Worm (Caenorhabditis elegans) whole organism, L3 larva: ENCODE results near the gene F46B3.1.

ENCODE experiments used
- ZK546.5 ChIP-seq: sonication (generic microtip); optimal IDR thresholded peaks from 2 replicates; lab custom pipeline; 2017; ENCODE audit warnings: missing biosample characterization, missing genetic modification characterization
- aly-2 ChIP-seq: fragments of 150-350 bp; optimal IDR thresholded peaks from 2 replicates; lab custom pipeline; 2014; ENCODE audit warnings: missing biosample characterization, missing genetic modification characterization
- ceh-28 ChIP-seq: fragments of 150-350 bp; optimal IDR thresholded peaks from 2 replicates; lab custom pipeline; 2014; ENCODE audit warnings: missing biosample characterization, missing genetic modification reagents, missing genetic modification characterization
- ceh-82 ChIP-seq: fragments of 150-350 bp; optimal IDR thresholded peaks from 2 replicates; lab custom pipeline; 2014; ENCODE audit warnings: missing biosample characterization, missing genetic modification characterization
- ceh-9 ChIP-seq: sonication (generic microtip); optimal IDR thresholded peaks from 2 replicates; lab custom pipeline; 2018; ENCODE audit warnings: missing biosample characterization, missing genetic modification characterization
- egl-27 ChIP-seq: sonication (generic microtip); optimal IDR thresholded peaks from 4 replicates; lab custom pipeline; 2017; ENCODE audit warnings: missing biosample characterization, missing genetic modification reagents, missing genetic modification characterization
- fkh-10 ChIP-seq: sonication (generic microtip); optimal IDR thresholded peaks from 2 replicates; lab custom pipeline; 2017; ENCODE audit warnings: missing biosample characterization, missing genetic modification reagents, missing genetic modification characterization
- mdl-1 ChIP-seq: fragments of 150-350 bp; optimal IDR thresholded peaks from 2 replicates; lab custom pipeline; 2014; ENCODE audit warnings: missing biosample characterization, missing genetic modification characterization
- nhr-237 ChIP-seq: fragments of 150-350 bp; optimal IDR thresholded peaks from 2 replicates; lab custom pipeline; 2014; ENCODE audit warnings: missing biosample characterization, missing genetic modification characterization
- nhr-28 ChIP-seq: fragments of 150-350 bp; optimal IDR thresholded peaks from 2 replicates; lab custom pipeline; 2014; ENCODE audit warnings: missing biosample characterization, missing genetic modification characterization
- pqm-1 ChIP-seq: fragments of 150-350 bp; optimal IDR thresholded peaks from 2 replicates; lab custom pipeline; 2017; ENCODE audit warnings: missing biosample characterization, missing genetic modification characterization, inconsistent platforms
- unc-62 ChIP-seq: fragments of 150-350 bp; sonication (generic microtip); optimal IDR thresholded peaks from 4 replicates; lab custom pipeline; 2014; ENCODE audit warnings: missing biosample characterization, missing genetic modification reagents, missing genetic modification characterization
- ztf-11 ChIP-seq: fragments of 150-350 bp; optimal IDR thresholded peaks from 2 replicates; lab custom pipeline; 2014; ENCODE audit warnings: missing biosample characterization, missing genetic modification characterization

ce11 chrV:20638344-20638743 lies 41.4 kb upstream of the F46B3.1 start, which contains the start of gene Y44A6B.3:
- no peak for TF ChIP-seq mdl-1 (tag; lab: Kevin White, UChicago)
- no peak for TF ChIP-seq pqm-1
- no peak for TF ChIP-seq fkh-10 (GFP tag; lab: Kevin White, UChicago)
- TF ChIP-seq nhr-237 (tag; lab: Kevin White, UChicago) = no peak
- TF ChIP-seq ztf-11 (tag; lab: Kevin White, UChicago) = no peak
- TF ChIP-seq nhr-28 (tag; lab: Kevin White, UChicago) = no peak
- TF ChIP-seq unc-62 (GFP tag; lab: Kevin White, UChicago) = no peak
- TF ChIP-seq egl-27 (tag; lab: Kevin White, UChicago) = no peak
- TF ChIP-seq ZK546.5 (tag; lab: Kevin White, UChicago) = no peak
- no peak for TF ChIP-seq aly-2 (tag; lab: Kevin White, UChicago)
- no peak for TF ChIP-seq ceh-28 (tag; lab: Kevin White, UChicago)
- no peak for TF ChIP-seq ceh-9 (tag; lab: Kevin White, UChicago)
- TF ChIP-seq ceh-82 = no peak
